Worm (Caenorhabditis elegans): ENCODE data around the gene scd-2.
A peak's percentile ranks its signal among the peaks of the same experiment; 100 is the strongest.

The scd-2 gene

DNA sequence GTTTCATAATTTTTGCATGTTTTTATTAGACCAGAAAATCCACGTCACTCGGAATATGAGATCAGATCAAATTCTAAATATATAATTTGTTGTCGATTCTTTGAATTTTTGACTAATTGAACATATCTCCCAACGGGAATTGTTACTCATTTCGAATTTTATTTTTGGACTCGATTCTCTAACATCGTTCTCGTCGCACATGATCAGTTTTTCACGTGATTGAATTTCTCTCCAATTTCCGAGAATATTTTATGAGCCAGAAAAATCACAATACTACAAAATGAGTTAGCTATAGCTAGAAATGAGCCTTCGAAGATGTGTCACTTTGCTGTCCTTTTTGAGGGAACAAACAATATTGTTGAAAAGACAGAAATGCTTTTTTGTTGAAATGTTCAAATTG, 2.3 kb upstream of the scd-2 start:
- TF ChIP-seq W03F9.2 (tag; optimal IDR thresholded peaks at IDR 0.05) = no peak
- no peak for TF ChIP-seq dao-5 (tag; optimal IDR thresholded peaks at IDR 0.05)
- TF ChIP-seq him-1 (tag; optimal IDR thresholded peaks at IDR 0.05) = no peak

DNA sequence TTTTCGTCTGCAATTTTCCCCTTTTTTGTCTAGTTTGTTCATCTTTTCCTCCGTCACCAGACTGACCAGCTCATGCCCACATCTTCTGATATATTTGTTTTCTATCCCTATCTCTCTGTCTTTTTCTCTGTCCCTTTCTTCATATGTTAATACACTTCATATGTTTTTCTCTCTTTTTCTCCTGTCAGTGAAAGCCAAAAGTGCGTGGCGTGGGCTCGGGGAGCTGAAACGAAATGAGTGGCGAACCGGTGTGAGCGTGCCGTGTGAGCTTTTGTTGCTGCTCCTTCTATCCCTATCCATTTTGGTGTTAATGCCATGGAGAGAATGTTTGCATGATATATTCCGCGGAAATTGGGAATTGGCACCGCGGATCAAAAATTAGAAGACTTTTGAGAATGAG, 1.2 kb upstream of the scd-2 start:
- TF ChIP-seq dao-5 (tag; optimal IDR thresholded peaks at IDR 0.05) = no peak
- TF ChIP-seq W03F9.2 (tag; optimal IDR thresholded peaks at IDR 0.05) = no peak
- no peak for TF ChIP-seq him-1 (tag; optimal IDR thresholded peaks at IDR 0.05)

DNA sequence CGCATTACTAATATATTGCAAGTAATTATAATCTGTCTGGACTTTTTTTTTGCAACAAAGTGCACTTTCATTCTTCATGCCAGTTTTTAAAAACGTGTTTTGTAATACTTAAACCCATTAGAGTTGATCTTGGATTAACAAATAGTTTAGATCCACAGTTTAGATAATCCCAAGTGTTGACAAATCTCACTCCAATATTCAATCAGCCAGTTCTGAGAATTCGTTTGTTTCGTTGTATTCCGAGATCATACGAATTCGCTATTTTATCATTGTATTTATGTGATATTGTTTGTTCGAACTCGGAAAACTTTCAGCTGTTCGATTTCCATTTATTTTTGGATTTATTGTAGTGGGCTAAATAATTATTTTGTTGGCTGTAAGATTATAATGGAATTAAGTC, 12.8 kb downstream of the scd-2 start:
- TF ChIP-seq him-1 (tag; optimal IDR thresholded peaks at IDR 0.05) (no peak), dao-5 (tag; optimal IDR thresholded peaks at IDR 0.05) (no peak), W03F9.2 (tag; optimal IDR thresholded peaks at IDR 0.05) (no peak)

DNA sequence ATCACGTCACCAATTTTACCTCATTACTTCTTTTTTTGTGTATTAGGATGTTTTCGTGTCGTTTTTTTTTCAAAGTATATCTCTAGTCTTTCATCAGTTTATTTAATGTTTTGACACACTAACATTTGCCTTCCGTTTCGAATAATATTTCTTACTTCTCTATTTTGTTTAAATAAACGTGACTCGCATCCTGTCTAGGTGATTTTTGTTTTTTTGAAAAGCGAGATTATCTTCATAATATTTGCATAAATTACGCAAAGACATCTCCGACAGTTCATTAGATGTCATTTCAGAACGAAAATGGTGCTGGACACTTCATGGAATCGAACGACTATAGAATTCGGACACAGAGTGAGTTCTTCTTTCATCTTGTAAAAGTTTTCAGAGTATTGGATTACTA, 16.3 kb downstream of the scd-2 start, which contains the start of gene T10H9.1:
T10H9.1 (plus strand) TSS at position 301 of the 400 bp plus-strand sequence.
- TF ChIP-seq him-1 (tag; optimal IDR thresholded peaks at IDR 0.05) (no peak), W03F9.2 (tag; optimal IDR thresholded peaks at IDR 0.05) (no peak)

DNA sequence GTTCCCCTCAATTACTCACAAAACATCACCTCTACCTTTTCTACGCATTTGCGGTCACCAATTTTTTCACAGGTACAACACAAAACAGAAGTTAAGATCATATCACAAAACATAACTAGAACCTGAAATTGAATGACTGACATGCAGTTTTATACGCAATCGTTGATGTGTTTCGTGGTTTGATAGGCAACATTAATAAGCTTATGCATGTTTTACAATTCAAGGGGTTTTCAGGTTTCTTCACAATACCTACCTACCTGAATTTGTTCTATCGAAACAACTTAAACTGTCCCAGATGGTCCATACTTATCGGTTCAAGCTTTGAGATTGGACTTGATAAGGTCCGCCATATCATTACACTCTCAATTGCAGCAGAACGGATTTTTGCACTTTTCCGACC, 17.5 kb downstream of the scd-2 start:
- no peak for TF ChIP-seq dao-5 (tag; optimal IDR thresholded peaks at IDR 0.05)
- TF ChIP-seq him-1 (tag; optimal IDR thresholded peaks at IDR 0.05) = no peak
- no peak for TF ChIP-seq W03F9.2 (tag; optimal IDR thresholded peaks at IDR 0.05)

DNA sequence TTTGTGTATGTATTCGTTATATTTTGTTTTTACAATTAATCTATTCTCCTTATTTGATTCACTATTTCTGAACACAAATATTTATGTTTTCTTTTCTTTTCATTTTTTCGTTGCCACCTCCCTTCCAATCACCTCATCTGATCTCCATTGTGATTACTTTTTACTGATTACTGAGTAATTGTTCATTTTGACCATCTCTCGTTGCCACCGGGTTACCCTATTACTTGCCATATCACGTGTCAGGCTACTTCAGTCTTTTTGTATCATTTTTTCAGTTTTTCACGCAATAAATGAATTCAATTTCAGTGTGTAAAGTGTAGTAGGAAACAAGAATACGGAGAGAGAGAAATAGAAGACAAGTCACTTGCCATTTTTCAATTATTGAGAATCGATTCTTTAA, 19.0 kb downstream of the scd-2 start, which contains the start of gene T10H9.8:
T10H9.8 (plus strand) TSS at position 301 of the 400 bp plus-strand sequence.
- TF ChIP-seq him-1 (tag; optimal IDR thresholded peaks at IDR 0.05) (no peak), dao-5 (tag; optimal IDR thresholded peaks at IDR 0.05) (no peak), W03F9.2 (tag; optimal IDR thresholded peaks at IDR 0.05) (no peak)

DNA sequence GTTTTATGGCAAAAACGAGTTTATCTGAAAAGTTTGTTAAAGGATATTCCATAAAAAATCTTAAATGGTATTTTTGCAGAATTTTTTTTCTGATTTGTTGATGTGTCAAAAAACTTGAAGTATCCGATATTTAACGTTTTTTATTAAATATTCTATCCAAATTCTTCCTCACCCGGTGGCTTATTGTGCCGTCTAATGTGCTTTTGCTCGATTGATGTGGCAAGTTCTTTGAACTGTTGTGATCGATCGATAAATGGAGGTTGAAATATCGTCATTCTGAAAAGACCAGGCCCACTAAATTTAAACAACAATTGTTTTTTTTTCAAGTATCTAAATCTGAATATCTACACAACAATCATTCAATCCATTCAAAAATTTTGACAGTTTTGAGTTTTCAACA, 22.1 kb downstream of the scd-2 start, which contains the start of gene syx-18:
syx-18 (minus strand) TSS at position 276 of the 400 bp plus-strand sequence.
- TF ChIP-seq W03F9.2 (tag; optimal IDR thresholded peaks at IDR 0.05) (no peak), him-1 (tag; optimal IDR thresholded peaks at IDR 0.05) (peak; percentile 55), dao-5 (tag; optimal IDR thresholded peaks at IDR 0.05) (peak; percentile 2)

DNA sequence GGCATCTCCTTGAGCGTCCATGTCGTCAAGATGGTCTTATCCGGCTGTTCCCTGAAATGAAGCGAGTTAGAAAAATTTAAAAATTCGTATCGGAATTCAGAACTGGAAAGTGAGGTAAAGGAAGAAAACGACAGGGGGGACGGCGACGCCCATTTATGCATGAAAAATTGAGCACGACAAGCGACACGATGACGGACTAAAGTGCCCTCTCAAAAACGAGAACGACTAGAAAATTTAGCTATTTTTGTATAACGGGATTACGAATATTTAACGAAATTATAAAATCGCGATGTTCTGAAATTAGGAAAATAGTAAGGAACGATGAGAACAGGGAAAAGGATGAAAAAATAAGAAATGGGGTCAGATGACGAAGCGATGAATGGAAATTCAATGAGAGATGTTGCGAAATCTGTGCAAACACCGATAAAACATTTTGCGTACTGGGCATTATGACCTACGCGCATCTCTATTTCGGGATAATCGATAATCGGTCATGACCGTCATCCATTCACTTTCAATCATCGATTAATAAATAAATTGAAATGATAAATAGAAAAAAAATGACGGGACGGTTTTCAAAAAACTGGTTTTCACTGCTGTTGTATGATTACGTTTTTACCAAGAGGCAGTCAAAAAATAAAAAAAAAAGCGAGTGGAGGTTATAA, 23.6 kb downstream of the scd-2 start, which contains the start of gene snb-1:
snb-1 (minus strand) TSS at position 51 of the 665 bp plus-strand sequence.
- TF ChIP-seq dao-5 (tag; optimal IDR thresholded peaks at IDR 0.05) = no peak
- TF ChIP-seq W03F9.2 (tag; optimal IDR thresholded peaks at IDR 0.05) = peak; percentile 75

DNA sequence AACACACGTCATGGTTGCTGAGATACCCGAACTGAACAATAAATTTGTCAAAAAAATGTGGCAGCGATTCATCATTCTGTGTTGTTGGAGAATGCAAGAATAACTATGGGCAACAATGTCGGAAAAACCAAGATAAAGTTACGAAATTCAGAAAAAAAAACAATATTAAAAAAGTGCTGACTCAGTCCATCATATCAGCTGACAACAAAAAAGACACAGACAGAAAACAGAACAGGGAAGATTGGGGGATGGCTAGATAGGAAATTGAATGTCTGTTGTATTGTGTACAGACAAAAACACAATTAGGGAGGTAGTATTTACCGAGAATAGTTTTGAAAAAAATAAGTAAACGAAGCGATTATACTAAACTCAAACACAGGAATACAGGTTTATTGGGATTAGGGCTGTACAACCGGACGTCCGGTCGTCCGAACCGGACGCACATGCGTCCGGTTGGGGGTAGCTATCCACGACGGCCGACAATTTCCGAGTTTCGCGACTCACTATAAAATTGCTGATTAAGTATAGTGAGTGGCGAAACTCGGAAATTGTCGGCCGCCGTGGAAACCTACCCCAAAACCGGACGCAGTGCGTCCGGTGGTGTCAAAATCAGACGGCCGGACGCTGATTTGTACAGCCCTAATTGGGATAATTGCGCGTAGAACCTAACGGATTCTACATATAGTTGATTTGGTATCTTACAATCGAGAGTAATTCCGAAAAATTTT, 24.7 kb downstream of the scd-2 start:
- TF ChIP-seq him-1 (tag; optimal IDR thresholded peaks at IDR 0.05) (no peak), dao-5 (tag; optimal IDR thresholded peaks at IDR 0.05) (no peak), W03F9.2 (tag; optimal IDR thresholded peaks at IDR 0.05) (no peak)

DNA sequence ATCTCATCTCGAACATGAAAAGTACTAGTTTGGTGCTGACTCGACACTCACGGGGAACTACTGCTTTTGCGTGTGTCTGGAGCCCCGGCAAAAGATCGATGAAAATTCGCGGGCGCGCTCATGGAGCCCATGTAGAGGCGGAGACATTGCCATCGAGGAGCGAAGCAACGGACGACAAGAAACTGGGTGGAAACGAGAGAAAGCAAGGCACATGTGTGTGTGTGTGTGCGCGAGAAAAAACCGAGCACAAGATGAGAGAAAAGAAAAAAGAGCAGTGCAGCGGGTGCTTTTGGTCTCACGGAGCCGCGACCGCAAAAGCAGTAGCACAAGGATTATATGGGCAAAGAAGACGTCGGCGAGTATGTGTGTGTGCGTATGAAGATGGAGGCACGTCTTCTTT, 25.7 kb downstream of the scd-2 start:
- peak; percentile 76 for TF ChIP-seq him-1 (tag; optimal IDR thresholded peaks at IDR 0.05)
- TF ChIP-seq W03F9.2 (tag; optimal IDR thresholded peaks at IDR 0.05) = no peak
- TF ChIP-seq dao-5 (tag; optimal IDR thresholded peaks at IDR 0.05) = no peak

DNA sequence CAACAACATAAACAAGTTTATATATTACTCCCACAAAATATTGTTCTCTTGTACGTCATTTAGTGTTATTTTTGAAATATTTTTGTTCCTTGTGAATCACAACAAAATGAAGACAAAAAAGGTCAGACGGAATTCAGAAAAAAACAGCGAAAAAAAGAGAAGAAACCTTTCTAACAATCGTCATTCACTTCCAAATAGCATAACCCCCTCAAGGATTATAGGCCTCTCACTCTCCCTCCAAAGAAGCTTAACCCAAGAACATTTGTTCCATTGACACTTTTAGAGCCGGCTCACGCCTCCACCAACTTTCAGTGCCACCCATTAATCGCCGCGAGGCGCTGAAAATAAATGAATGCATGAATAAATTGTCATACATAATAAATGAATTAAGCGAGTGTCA, 26.5 kb downstream of the scd-2 start:
- TF ChIP-seq dao-5 (tag; optimal IDR thresholded peaks at IDR 0.05) = no peak
- no peak for TF ChIP-seq W03F9.2 (tag; optimal IDR thresholded peaks at IDR 0.05)
- TF ChIP-seq him-1 (tag; optimal IDR thresholded peaks at IDR 0.05) = no peak

DNA sequence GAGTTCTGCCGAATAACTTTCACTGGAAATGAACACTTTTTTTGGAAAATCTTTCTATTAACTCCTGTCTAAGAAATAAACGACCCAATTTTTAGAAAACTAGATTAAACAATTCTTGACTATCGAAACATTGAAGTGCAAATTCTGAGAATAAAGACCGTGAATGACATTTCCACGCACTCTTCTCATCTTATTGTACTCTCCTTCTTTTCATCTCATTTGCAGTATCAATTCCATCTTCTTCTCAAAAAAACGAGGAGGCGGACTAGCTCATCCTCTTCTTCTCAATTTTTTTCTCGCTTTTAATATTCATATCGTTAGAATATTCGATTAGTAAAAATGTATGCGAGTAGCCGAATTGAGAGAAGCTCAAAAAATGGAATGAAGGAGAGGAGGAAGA, 28.6 kb downstream of the scd-2 start:
- TF ChIP-seq W03F9.2 (tag; optimal IDR thresholded peaks at IDR 0.05) (no peak), dao-5 (tag; optimal IDR thresholded peaks at IDR 0.05) (no peak), him-1 (tag; optimal IDR thresholded peaks at IDR 0.05) (no peak)

DNA sequence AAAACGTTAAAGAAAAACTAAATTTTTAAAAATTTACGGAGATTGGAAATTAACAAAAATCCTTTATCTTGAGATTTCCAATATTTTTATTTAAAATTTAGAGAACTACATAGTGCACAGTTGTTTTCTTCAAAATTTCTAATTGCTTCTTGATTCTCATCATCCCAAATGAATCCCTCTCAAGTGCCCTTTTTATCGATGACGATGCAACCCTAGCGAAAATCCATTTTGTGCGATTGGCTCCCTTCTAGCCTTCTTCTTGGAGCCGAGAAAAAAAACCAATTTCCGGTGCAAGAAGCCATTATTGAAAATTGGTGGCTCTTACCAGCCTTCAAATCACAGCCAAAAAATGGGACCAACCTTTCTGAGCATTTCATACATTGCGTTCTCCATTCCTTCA, 29.5 kb downstream of the scd-2 start:
- no peak for TF ChIP-seq dao-5 (tag; optimal IDR thresholded peaks at IDR 0.05)
- TF ChIP-seq W03F9.2 (tag; optimal IDR thresholded peaks at IDR 0.05) = no peak
- no peak for TF ChIP-seq him-1 (tag; optimal IDR thresholded peaks at IDR 0.05)

DNA sequence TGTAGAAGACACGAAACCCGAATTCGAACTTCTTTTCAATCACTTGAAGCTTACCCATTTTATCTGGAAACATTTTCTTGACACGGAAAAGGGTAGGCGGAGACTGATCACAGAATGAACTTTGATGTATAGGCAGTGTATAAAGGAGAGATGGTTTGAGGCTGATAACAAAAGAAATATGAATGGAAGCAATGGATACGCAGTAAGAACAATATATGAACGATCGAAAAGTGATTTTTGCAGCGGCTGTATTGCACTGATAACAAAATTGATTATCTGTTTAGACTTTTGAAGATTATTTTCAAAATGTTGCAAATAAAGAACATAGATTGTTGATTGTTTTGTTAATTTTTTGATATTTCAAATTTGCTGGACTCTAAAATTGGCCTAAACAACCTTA, 32.7 kb downstream of the scd-2 start, which contains the start of gene pmp-5:
pmp-5 (minus strand) TSS at position 63 of the 400 bp plus-strand sequence.
- no peak for TF ChIP-seq W03F9.2 (tag; optimal IDR thresholded peaks at IDR 0.05)
- TF ChIP-seq dao-5 (tag; optimal IDR thresholded peaks at IDR 0.05) = no peak
- TF ChIP-seq him-1 (tag; optimal IDR thresholded peaks at IDR 0.05) = no peak

Measured in whole organism, L4/young adult.